Worm (Caenorhabditis elegans) whole organism, young adult: ENCODE results near the gene Y57A10C.9.

Experiments
- B0019.2 ChIP-seq: fragments of 200-800 bp; sonication (Bioruptor generic); conservative IDR thresholded peaks from 2 replicates; pipeline ENCODE4 v1.3.6; 2022; ENCODE audit warnings: missing genetic modification reagents, missing genetic modification characterization, missing compliant biosample characterization
- B0336.3 ChIP-seq: fragments of 200-800 bp; sonication (Bioruptor generic); IDR thresholded peaks from 2 replicates; pipeline ENCODE4 v1.3.6; 2022; ENCODE audit warnings: missing genetic modification characterization, missing compliant biosample characterization
- D2030.7 ChIP-seq: fragments of 200-800 bp; sonication (Bioruptor generic); IDR thresholded peaks from 2 replicates; pipeline ENCODE4 v1.3.6; 2022; ENCODE audit warnings: missing genetic modification reagents, missing genetic modification characterization, missing compliant biosample characterization
- F10E7.11 ChIP-seq: sonication (generic microtip); optimal IDR thresholded peaks from 2 replicates; lab custom pipeline; 2017; ENCODE audit warnings: mild to moderate bottlenecking, missing genetic modification characterization, moderate library complexity, missing compliant biosample characterization
- F22D6.2 ChIP-seq: sonication (generic microtip); optimal IDR thresholded peaks from 2 replicates; lab custom pipeline; 2016; ENCODE audit warnings: mild to moderate bottlenecking, missing genetic modification characterization, missing compliant biosample characterization
- F33H1.4 ChIP-seq: fragments of 200-800 bp; sonication (Bioruptor generic); IDR thresholded peaks from 2 replicates; pipeline ENCODE4 v1.3.6; 2022; ENCODE audit warnings: missing genetic modification reagents, missing genetic modification characterization, missing compliant biosample characterization
- F39B2.1 ChIP-seq: fragments of 200-800 bp; sonication (Bioruptor generic); IDR thresholded peaks from 2 replicates; pipeline ENCODE4 v1.3.6; 2022; ENCODE audit warnings: missing genetic modification reagents, missing genetic modification characterization, missing compliant biosample characterization
- F52B5.7 ChIP-seq: sonication (generic microtip); optimal IDR thresholded peaks from 2 replicates; lab custom pipeline; 2016; ENCODE audit warnings: mild to moderate bottlenecking, missing genetic modification characterization, missing compliant biosample characterization
- T07F8.4 ChIP-seq: sonication (generic microtip); optimal IDR thresholded peaks from 2 replicates; lab custom pipeline; 2016; ENCODE audit warnings: mild to moderate bottlenecking, missing genetic modification characterization, moderate library complexity, missing compliant biosample characterization
- akir-1 ChIP-seq: fragments of 200-800 bp; sonication (Bioruptor generic); optimal IDR thresholded peaks from 2 replicates; lab custom pipeline; 2018; ENCODE audit warnings: mild to moderate bottlenecking, missing genetic modification characterization, moderate library complexity, missing compliant biosample characterization
- aptf-3 ChIP-seq: fragments of 200-800 bp; sonication (Bioruptor generic); IDR thresholded peaks from 2 replicates; pipeline ENCODE4 v1.3.6; 2022; ENCODE audit warnings: missing genetic modification characterization, missing compliant biosample characterization
- atf-7 ChIP-seq: sonication (generic microtip); optimal IDR thresholded peaks from 2 replicates; lab custom pipeline; 2017; ENCODE audit warnings: mild to moderate bottlenecking, missing genetic modification characterization, missing compliant biosample characterization
- attf-5 ChIP-seq: fragments of 200-800 bp; sonication (Bioruptor generic); optimal IDR thresholded peaks from 2 replicates; lab custom pipeline; 2018; ENCODE audit warnings: mild to moderate bottlenecking, missing genetic modification characterization, missing compliant biosample characterization
- bed-1 ChIP-seq: fragments of 200-800 bp; sonication (Bioruptor generic); IDR thresholded peaks from 2 replicates; pipeline ENCODE4 v1.3.6; 2022; ENCODE audit warnings: missing genetic modification reagents, missing genetic modification characterization, missing compliant biosample characterization
- ccch-3 ChIP-seq: fragments of 200-800 bp; sonication (Bioruptor generic); optimal IDR thresholded peaks from 2 replicates; lab custom pipeline; 2018; ENCODE audit warnings: mild to moderate bottlenecking, missing genetic modification characterization, missing compliant biosample characterization
- cebp-1 ChIP-seq, 2 experiments: fragments of 200-800 bp in 1 of 2; sonication (Bioruptor generic) in 1 of 2; sonication (generic microtip) in 1 of 2; IDR thresholded peaks in 1 of 2; optimal IDR thresholded peaks in 1 of 2; 2 replicates each; pipeline versions ENCODE4 v1.3.6 to Lab custom; 2017 to 2022; ENCODE audit warnings: missing compliant biosample characterization in 2 of 2, missing genetic modification characterization in 2 of 2, mild to moderate bottlenecking in 1 of 2, missing genetic modification reagents in 1 of 2, moderate library complexity in 1 of 2
- ceh-100 ChIP-seq: fragments of 200-800 bp; sonication (Bioruptor generic); IDR thresholded peaks from 2 replicates; pipeline ENCODE4 v1.3.6; 2022; ENCODE audit warnings: missing genetic modification reagents, missing genetic modification characterization, missing compliant biosample characterization
- ceh-40 ChIP-seq: fragments of 200-800 bp; sonication (Bioruptor generic); IDR thresholded peaks from 2 replicates; pipeline ENCODE4 v1.3.6; 2022; ENCODE audit warnings: missing genetic modification characterization, missing compliant biosample characterization
- ceh-91 ChIP-seq: fragments of 200-800 bp; sonication (Bioruptor generic); IDR thresholded peaks from 2 replicates; pipeline ENCODE4 v1.3.6; 2022; ENCODE audit warnings: missing genetic modification reagents, missing genetic modification characterization, missing compliant biosample characterization
- die-1 ChIP-seq: sonication (generic microtip); optimal IDR thresholded peaks from 2 replicates; lab custom pipeline; 2016; ENCODE audit warnings: missing genotype, mild to moderate bottlenecking, missing genetic modification characterization, missing compliant biosample characterization
- dox-1 ChIP-seq: fragments of 200-800 bp; sonication (Bioruptor generic); IDR thresholded peaks from 2 replicates; pipeline ENCODE4 v1.3.6; 2022; ENCODE audit warnings: missing genetic modification reagents, missing genetic modification characterization, missing compliant biosample characterization
- dpl-1 ChIP-seq: fragments of 150-350 bp; optimal IDR thresholded peaks from 2 replicates; lab custom pipeline; 2014; ENCODE audit warnings: missing biosample characterization, missing genetic modification reagents, missing genetic modification characterization
- efl-1 ChIP-seq: fragments of 150-350 bp; optimal IDR thresholded peaks from 2 replicates; lab custom pipeline; 2014; ENCODE audit warnings: missing biosample characterization, missing genetic modification reagents, missing genetic modification characterization
- egl-18 ChIP-seq: fragments of 200-800 bp; sonication (Bioruptor generic); IDR thresholded peaks from 2 replicates; pipeline ENCODE4 v1.3.6; 2022; ENCODE audit warnings: missing genetic modification reagents, missing genetic modification characterization, missing compliant biosample characterization
- egl-44 ChIP-seq: fragments of 200-800 bp; sonication (Bioruptor generic); IDR thresholded peaks from 2 replicates; pipeline ENCODE4 v1.3.6; 2022; ENCODE audit warnings: missing genetic modification reagents, missing genetic modification characterization, missing compliant biosample characterization
- egrh-3 ChIP-seq: fragments of 200-800 bp; sonication (Bioruptor generic); IDR thresholded peaks from 2 replicates; pipeline ENCODE4 v1.3.6; 2022; ENCODE audit warnings: missing genetic modification reagents, missing genetic modification characterization, missing compliant biosample characterization
- gei-17 ChIP-seq: fragments of 200-800 bp; sonication (Bioruptor generic); optimal IDR thresholded peaks from 2 replicates; lab custom pipeline; 2018; ENCODE audit warnings: mild to moderate bottlenecking, missing genetic modification characterization, missing compliant biosample characterization
- hmg-1.2 ChIP-seq: fragments of 200-800 bp; sonication (Bioruptor generic); IDR thresholded peaks from 2 replicates; pipeline ENCODE4 v1.3.6; 2022; ENCODE audit warnings: missing genetic modification reagents, missing genetic modification characterization, missing compliant biosample characterization
- hmg-20 ChIP-seq: fragments of 200-800 bp; sonication (Bioruptor generic); IDR thresholded peaks from 2 replicates; pipeline ENCODE4 v1.3.6; 2022; ENCODE audit warnings: missing genetic modification reagents, missing genetic modification characterization, missing compliant biosample characterization
- hsf-1 ChIP-seq: fragments of 200-800 bp; sonication (Bioruptor generic); IDR thresholded peaks from 2 replicates; pipeline ENCODE4 v1.3.6; 2022; ENCODE audit warnings: missing genetic modification reagents, missing genetic modification characterization, missing compliant biosample characterization
- lag-1 ChIP-seq: fragments of 200-800 bp; sonication (Bioruptor generic); IDR thresholded peaks from 2 replicates; pipeline ENCODE4 v1.3.6; 2022; ENCODE audit warnings: missing genetic modification reagents, missing genetic modification characterization, missing compliant biosample characterization
- lin-54 ChIP-seq: fragments of 200-800 bp; sonication (Bioruptor generic); optimal IDR thresholded peaks from 2 replicates; lab custom pipeline; 2018; ENCODE audit warnings: mild to moderate bottlenecking, missing genetic modification characterization, missing compliant biosample characterization
- madf-8 ChIP-seq: fragments of 200-800 bp; sonication (Bioruptor generic); conservative IDR thresholded peaks from 2 replicates; pipeline ENCODE4 v1.3.6; 2022; ENCODE audit warnings: missing genetic modification reagents, missing genetic modification characterization, missing compliant biosample characterization
- mcd-1 ChIP-seq: fragments of 200-800 bp; sonication (Bioruptor generic); IDR thresholded peaks from 2 replicates; pipeline ENCODE4 v1.3.6; 2022; ENCODE audit warnings: missing genetic modification reagents, missing genetic modification characterization, missing compliant biosample characterization
- nhr-120 ChIP-seq: fragments of 200-800 bp; sonication (Bioruptor generic); IDR thresholded peaks from 2 replicates; pipeline ENCODE4 v1.3.6; 2022; ENCODE audit warnings: missing genetic modification characterization, missing compliant biosample characterization
- pha-4 ChIP-seq: fragments of 150-350 bp; sonication (generic microtip); optimal IDR thresholded peaks from 2 replicates; lab custom pipeline; 2014; ENCODE audit warnings: missing biosample characterization, missing genetic modification reagents, missing genetic modification characterization
- rcor-1 ChIP-seq: fragments of 200-800 bp; sonication (Bioruptor generic); IDR thresholded peaks from 2 replicates; pipeline ENCODE4 v1.3.6; 2022; ENCODE audit warnings: missing genetic modification reagents, missing genetic modification characterization, missing compliant biosample characterization
- snpc-1.3 ChIP-seq: sonication (generic microtip); optimal IDR thresholded peaks from 2 replicates; lab custom pipeline; 2017; ENCODE audit warnings: missing genetic modification characterization, mild to moderate bottlenecking, missing compliant biosample characterization, antibody characterized with exemption, moderate library complexity, missing genotype, missing genetic modification reagents; ENCODE audit not compliant: insufficient read depth
- snpc-4 ChIP-seq, 5 experiments: fragments of 150-350 bp in 1 of 5; sonication (generic microtip) in 4 of 5; optimal IDR thresholded peaks; 2 replicates each; lab custom pipeline; 2014 to 2018; ENCODE audit warnings: missing genetic modification characterization in 5 of 5, missing biosample characterization in 3 of 5, antibody characterized with exemption in 2 of 5, mild to moderate bottlenecking in 2 of 5, missing compliant biosample characterization in 2 of 5, missing genotype in 2 of 5, moderate library complexity in 2 of 5, missing genetic modification reagents in 1 of 5
- tbp1 ChIP-seq: fragments of 200-800 bp; sonication (Bioruptor generic); optimal IDR thresholded peaks from 2 replicates; lab custom pipeline; 2018; ENCODE audit warnings: mild to moderate bottlenecking, missing genetic modification characterization, missing compliant biosample characterization
- tbx-9 ChIP-seq: sonication (generic microtip); optimal IDR thresholded peaks from 2 replicates; lab custom pipeline; 2016; ENCODE audit warnings: borderline replicate concordance, missing genetic modification characterization, inconsistent platforms, missing compliant biosample characterization
- tlf-1 ChIP-seq: fragments of 200-800 bp; sonication (Bioruptor generic); optimal IDR thresholded peaks from 2 replicates; lab custom pipeline; 2018; ENCODE audit warnings: mild to moderate bottlenecking, missing genetic modification characterization, missing compliant biosample characterization
- xnd-1 ChIP-seq: sonication (generic microtip); optimal IDR thresholded peaks from 2 replicates; lab custom pipeline; 2016; ENCODE audit warnings: missing genotype, missing genetic modification reagents, missing genetic modification characterization, missing compliant biosample characterization
- zfh-2 ChIP-seq: fragments of 200-800 bp; sonication (Bioruptor generic); conservative IDR thresholded peaks from 2 replicates; pipeline ENCODE4 v1.3.6; 2022; ENCODE audit warnings: missing genetic modification reagents, missing genetic modification characterization, missing compliant biosample characterization
- zim-3 ChIP-seq: sonication (generic microtip); optimal IDR thresholded peaks from 2 replicates; lab custom pipeline; 2017; ENCODE audit warnings: mild to moderate bottlenecking, missing genetic modification characterization, moderate library complexity, missing compliant biosample characterization
- ztf-22 ChIP-seq: fragments of 200-800 bp; sonication (Bioruptor generic); optimal IDR thresholded peaks from 2 replicates; lab custom pipeline; 2018; ENCODE audit warnings: mild to moderate bottlenecking, missing genetic modification characterization, moderate library complexity, missing compliant biosample characterization
- ztf-3 ChIP-seq: fragments of 200-800 bp; sonication (Bioruptor generic); optimal IDR thresholded peaks from 2 replicates; lab custom pipeline; 2018; ENCODE audit warnings: mild to moderate bottlenecking, missing genetic modification characterization, missing compliant biosample characterization
- ztf-6 ChIP-seq: fragments of 200-800 bp; sonication (Bioruptor generic); IDR thresholded peaks from 2 replicates; pipeline ENCODE4 v1.3.6; 2022; ENCODE audit warnings: missing genetic modification reagents, missing genetic modification characterization, missing compliant biosample characterization

The Y57A10C.9 gene

DNA sequence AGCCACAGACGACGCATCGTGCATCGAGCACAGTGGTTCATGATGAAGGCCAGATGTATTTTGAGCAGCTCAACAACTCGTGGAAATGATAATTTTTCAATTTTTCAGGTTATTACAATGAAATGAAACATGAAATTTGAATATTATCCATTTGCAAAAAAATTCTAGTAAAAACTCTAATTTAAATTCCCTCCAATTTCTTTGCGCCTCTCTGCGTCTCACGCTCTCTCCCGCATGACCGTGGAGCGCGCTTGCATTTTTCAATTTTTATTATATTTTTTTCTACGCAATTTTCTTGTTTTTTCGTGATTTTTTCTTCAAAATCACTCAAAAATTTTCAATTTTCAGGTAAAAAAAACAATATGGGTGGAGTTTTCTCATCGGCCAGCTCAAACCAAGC lies 21.1 kb upstream of the Y57A10C.9 start, which contains the start of gene tag-281 (continued):
- TF ChIP-seq snpc-4 (GFP tag; optimal IDR thresholded peaks at IDR 0.05; lab: Kevin White, UChicago) (no peak), snpc-4 (tag; optimal IDR thresholded peaks at IDR 0.05; lab: Kevin White, UChicago) (peak in 3 of 4 experiments; percentile 1 to 60 (median 33)), lin-54 (GFP tag; lab: Kevin White, UChicago) (peak; percentile 97), bed-1 (GFP tag; lab: Robert Waterston, UW) (no peak), tlf-1 (no peak), akir-1 (no peak), F39B2.1 (GFP tag; lab: Robert Waterston, UW) (no peak), hsf-1 (peak; percentile 53), F10E7.11 (tag; lab: Kevin White, UChicago) (no peak), cebp-1 (GFP tag; IDR thresholded peaks at IDR 0.05; lab: Robert Waterston, UW) (no peak), cebp-1 (tag; optimal IDR thresholded peaks at IDR 0.05; lab: Kevin White, UChicago) (no peak), ztf-6 (GFP tag; lab: Robert Waterston, UW) (no peak), nhr-120 (no peak), zfh-2 (GFP tag; lab: Robert Waterston, UW) (no peak), attf-5 (GFP tag; lab: Kevin White, UChicago) (peak; percentile 73), snpc-1.3 (tag; lab: Kevin White, UChicago) (peak; percentile 38), lag-1 (no peak), B0019.2 (no peak), F52B5.7 (tag; lab: Kevin White, UChicago) (no peak), tbp1 (GFP tag; lab: Kevin White, UChicago) (peak; percentile 56), dpl-1 (GFP tag; lab: Kevin White, UChicago) (peak; percentile 89), xnd-1 (peak; percentile 52), egl-44 (no peak), madf-8 (peak; percentile 32; the same call in 1 of the 2 replicates), T07F8.4 (tag; lab: Kevin White, UChicago) (no peak), ceh-91 (GFP tag; lab: Robert Waterston, UW) (peak; percentile 35; the same call in 1 of the 2 replicates), rcor-1 (GFP tag; lab: Robert Waterston, UW) (peak; percentile 59), zim-3 (tag; lab: Kevin White, UChicago) (no peak), ztf-3 (GFP tag; lab: Kevin White, UChicago) (no peak), D2030.7 (GFP tag; lab: Robert Waterston, UW) (peak; percentile 28; the same call in 1 of the 2 replicates), F22D6.2 (tag; lab: Kevin White, UChicago) (no peak), ceh-100 (GFP tag; lab: Robert Waterston, UW) (no peak; the same call in 1 of the 2 replicates), ccch-3 (GFP tag; lab: Kevin White, UChicago) (no peak), tbx-9 (tag; lab: Kevin White, UChicago) (no peak), hmg-20 (no peak), aptf-3 (GFP tag; lab: Robert Waterston, UW) (no peak), ztf-22 (GFP tag; lab: Kevin White, UChicago) (no peak), gei-17 (GFP tag; lab: Kevin White, UChicago) (no peak), mcd-1 (GFP tag; lab: Robert Waterston, UW) (peak; percentile 98), hmg-1.2 (GFP tag; lab: Robert Waterston, UW) (peak; percentile 100), pha-4 (tag; lab: Kevin White, UChicago) (peak; percentile 44), atf-7 (no peak), die-1 (tag; lab: Kevin White, UChicago) (no peak), egrh-3 (GFP tag; lab: Robert Waterston, UW) (no peak), efl-1 (GFP tag; lab: Kevin White, UChicago) (peak; percentile 87), B0336.3 (GFP tag; lab: Robert Waterston, UW) (no peak), egl-18 (GFP tag; lab: Robert Waterston, UW) (no peak), dox-1 (GFP tag; lab: Robert Waterston, UW) (peak; percentile 56; the same call in 1 of the 2 replicates), ceh-40 (GFP tag; lab: Robert Waterston, UW) (no peak), F33H1.4 (peak; percentile 73)
